Worm (Caenorhabditis elegans): Measurements from ENCODE around the gene nhr-55.
A peak's percentile ranks its signal among the peaks of the same experiment; 100 is the strongest.

DNA sequence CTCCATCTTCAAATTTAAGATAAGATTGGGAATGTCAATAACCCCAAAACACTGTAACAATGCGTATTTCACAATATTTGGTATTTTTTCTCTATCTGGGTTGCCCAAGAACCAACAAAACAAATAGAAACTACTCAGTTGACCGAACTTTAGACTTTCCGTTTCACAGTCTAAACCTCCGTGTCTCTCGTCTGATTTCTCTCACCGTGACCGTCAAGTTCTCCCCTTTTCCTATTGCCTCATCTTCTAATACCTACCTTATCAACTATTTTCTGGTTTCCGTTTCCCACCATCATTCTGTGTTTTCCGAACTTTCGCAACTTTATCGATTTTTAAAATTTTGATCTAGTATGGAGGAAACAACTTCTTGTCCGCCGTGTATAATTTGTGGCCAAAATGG, 16.3 kb downstream of the nhr-55 start, which contains the start of gene nhr-131:
- no peak for TF ChIP-seq fkh-10 (GFP tag; optimal IDR thresholded peaks at IDR 0.05)
- TF ChIP-seq zag-1 (tag; optimal IDR thresholded peaks at IDR 0.05): no peak
- TF ChIP-seq aly-2 (tag; optimal IDR thresholded peaks at IDR 0.05): no peak
- TF ChIP-seq snpc-4 (tag; optimal IDR thresholded peaks at IDR 0.05): no peak
- TF ChIP-seq nhr-237 (tag; optimal IDR thresholded peaks at IDR 0.05): no peak
- TF ChIP-seq lsy-12 (tag; optimal IDR thresholded peaks at IDR 0.05): no peak
- TF ChIP-seq nhr-28 (tag; optimal IDR thresholded peaks at IDR 0.05): no peak
- TF ChIP-seq unc-62 (GFP tag; optimal IDR thresholded peaks at IDR 0.05): no peak
- peak; percentile 30 for TF ChIP-seq nhr-23 (tag; optimal IDR thresholded peaks at IDR 0.05)
- TF ChIP-seq ztf-4 (tag; optimal IDR thresholded peaks at IDR 0.05): no peak

All from whole organism, L3 larva.